Comparison of ENCODE assay signal across 1 fruit fly cellular context in the genomic region with DNA sequence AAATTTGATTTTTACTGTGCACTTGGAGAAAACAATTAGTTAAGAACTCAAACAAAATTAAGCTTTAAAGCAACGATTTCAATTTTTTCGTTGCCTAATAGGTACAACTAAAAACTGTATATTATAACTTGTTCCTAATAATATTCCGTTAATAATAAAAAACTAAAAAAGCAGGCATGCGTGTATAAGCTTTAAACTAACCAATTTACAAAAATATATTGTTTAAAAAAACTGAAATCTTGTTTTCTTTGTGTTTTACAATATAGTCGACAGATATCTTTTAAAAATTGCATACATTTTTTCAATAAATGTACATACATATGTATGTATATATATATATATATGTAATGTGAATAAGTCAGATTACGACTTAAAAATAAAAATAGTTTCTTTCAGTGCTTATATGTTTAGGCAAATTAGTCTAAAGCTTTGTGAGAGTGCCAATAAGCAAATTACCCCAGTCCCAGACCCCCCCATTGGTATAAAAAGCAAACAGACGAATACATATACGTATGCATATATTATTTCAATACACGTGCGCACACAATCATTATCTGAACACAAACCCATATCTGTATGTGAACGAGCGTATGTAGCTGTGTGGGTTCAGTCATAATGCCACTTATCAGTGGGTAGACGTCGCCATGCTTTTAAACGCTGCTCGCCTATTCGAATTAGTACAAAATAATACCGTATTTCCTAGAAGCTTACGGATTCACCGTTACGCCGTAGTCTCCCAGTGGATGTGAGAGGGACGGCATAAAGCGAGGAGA.
TF ChIP-seq lines count a peak whose summit lies in the region.

No protein-coding gene starts in this region.

TF ChIP-seq in whole organism, embryonic, 481 proteins besides CTCF, POLR2A, EP300 and RAD21 (continued from another document and continues in another):
- TF ChIP-seq ash1 (GFP tag; optimal IDR thresholded peaks at IDR 0.05; lab: Kevin White, UChicago) (no peak), CG13775 (GFP tag; optimal IDR thresholded peaks at IDR 0.05; lab: Kevin White, UChicago) (peak; percentile 82), Blimp-1 (GFP tag; optimal IDR thresholded peaks at IDR 0.05; lab: Kevin White, UChicago) (no peak), toy (GFP tag; IDR thresholded peaks at IDR 0.05; lab: Robert Waterston, UW) (no peak), CG1233 (GFP tag; optimal IDR thresholded peaks at IDR 0.05; lab: Kevin White, UChicago) (peak; percentile 78), CG2889 (GFP tag; IDR thresholded peaks at IDR 0.05; lab: Robert Waterston, UW) (no peak), chinmo (GFP tag; IDR thresholded peaks at IDR 0.05; lab: Robert Waterston, UW; ENCODE audit: partially characterized antibody) (peak; percentile 96), gem (tag; optimal IDR thresholded peaks at IDR 0.05; lab: Kevin White, UChicago) (peak; percentile 94), luna (GFP tag; optimal IDR thresholded peaks at IDR 0.05; lab: Kevin White, UChicago) (no peak), CG31441 (GFP tag; IDR thresholded peaks at IDR 0.05; lab: Robert Waterston, UW) (peak; percentile 92), H15 (GFP tag; IDR thresholded peaks at IDR 0.05; lab: Robert Waterston, UW) (peak; percentile 38; the same call in 1 of the 3 replicates), abd-A (tag; optimal IDR thresholded peaks at IDR 0.05; lab: Kevin White, UChicago) (peak; percentile 98), CG4707 (GFP tag; optimal IDR thresholded peaks at IDR 0.05; lab: Kevin White, UChicago) (no peak), CG17802 (tag; optimal IDR thresholded peaks at IDR 0.05; lab: Kevin White, UChicago) (no peak), tin (GFP tag; optimal IDR thresholded peaks at IDR 0.05; lab: Kevin White, UChicago) (peak; percentile 37), hkb (optimal IDR thresholded peaks at IDR 0.05; lab: Kevin White, UChicago) (no peak), hkb (GFP tag; IDR thresholded peaks at IDR 0.05; lab: Robert Waterston, UW) (no peak), CG8478 (optimal IDR thresholded peaks at IDR 0.05; lab: Kevin White, UChicago) (no peak), vnd (GFP tag; IDR thresholded peaks at IDR 0.05; lab: Robert Waterston, UW; ENCODE audit: partially characterized antibody) (no peak), CG10267 (tag; optimal IDR thresholded peaks at IDR 0.05; lab: Kevin White, UChicago) (peak; percentile 75), Dek (tag; optimal IDR thresholded peaks at IDR 0.05; lab: Kevin White, UChicago) (peak; percentile 70), Mad (GFP tag; optimal IDR thresholded peaks at IDR 0.05; lab: Kevin White, UChicago) (no peak), CG11696 (GFP tag; IDR thresholded peaks at IDR 0.05; lab: Robert Waterston, UW) (0 out of 2 replicates have a peak, but pooled peaks have one; percentile 12), scrt (GFP tag; optimal IDR thresholded peaks at IDR 0.05; lab: Kevin White, UChicago) (peak; percentile 34), Atf3 (GFP tag; optimal IDR thresholded peaks at IDR 0.05; lab: Kevin White, UChicago) (no peak), HmgZ (tag; optimal IDR thresholded peaks at IDR 0.05; lab: Kevin White, UChicago) (peak; percentile 64), crc (GFP tag; optimal IDR thresholded peaks at IDR 0.05; lab: Kevin White, UChicago) (no peak), CG7556 (GFP tag; optimal IDR thresholded peaks at IDR 0.05; lab: Kevin White, UChicago) (peak; percentile 87), jing (GFP tag; optimal IDR thresholded peaks at IDR 0.05; lab: Kevin White, UChicago) (peak; percentile 2), ssp (GFP tag; IDR thresholded peaks at IDR 0.05; lab: Robert Waterston, UW) (peak; percentile 48; the same call in 1 of the 2 replicates), slou (GFP tag; optimal IDR thresholded peaks at IDR 0.05; lab: Kevin White, UChicago) (peak; percentile 26), CG18262 (tag; optimal IDR thresholded peaks at IDR 0.05; lab: Kevin White, UChicago) (peak; percentile 95), CG3995 (GFP tag; optimal IDR thresholded peaks at IDR 0.05; lab: Kevin White, UChicago) (no peak), CG33557 (GFP tag; optimal IDR thresholded peaks at IDR 0.05; lab: Kevin White, UChicago) (peak; percentile 34), Bgb (GFP tag; IDR thresholded peaks at IDR 0.05; lab: Robert Waterston, UW; ENCODE audit: partially characterized antibody) (peak; percentile 38; the same call in 1 of the 2 replicates), MTF-1 (GFP tag; optimal IDR thresholded peaks at IDR 0.05; lab: Kevin White, UChicago; ENCODE audit: borderline replicate concordance) (peak; percentile 18), cato (GFP tag; optimal IDR thresholded peaks at IDR 0.05; lab: Kevin White, UChicago; ENCODE audit: borderline replicate concordance) (no peak), CG13296 (GFP tag; optimal IDR thresholded peaks at IDR 0.05; lab: Kevin White, UChicago) (peak; percentile 45), Med (GFP tag; lab: Kevin White, UChicago) (peak; percentile 86), BtbVII (GFP tag; optimal IDR thresholded peaks at IDR 0.05; lab: Kevin White, UChicago) (peak; percentile 47), CG4282 (GFP tag; optimal IDR thresholded peaks at IDR 0.05; lab: Kevin White, UChicago) (no peak), gce (GFP tag; IDR thresholded peaks at IDR 0.05; lab: Robert Waterston, UW) (no peak), CG9437 (GFP tag; optimal IDR thresholded peaks at IDR 0.05; lab: Kevin White, UChicago) (peak; percentile 88), CG11560 (tag; IDR thresholded peaks at IDR 0.05; lab: Robert Waterston, UW) (0 out of 3 replicates have a peak, but pooled peaks have one; percentile 50), ro (GFP tag; IDR thresholded peaks at IDR 0.05; lab: Robert Waterston, UW) (peak; percentile 41; the same call in 1 of the 2 replicates), vvl (GFP tag; IDR thresholded peaks at IDR 0.05; lab: Robert Waterston, UW) (peak; percentile 87), ara (GFP tag; IDR thresholded peaks at IDR 0.05; lab: Robert Waterston, UW) (no peak; the same call in 1 of the 2 replicates), CG43689 (GFP tag; IDR thresholded peaks at IDR 0.05; lab: Robert Waterston, UW) (no peak), crp (GFP tag; optimal IDR thresholded peaks at IDR 0.05; lab: Kevin White, UChicago) (no peak), CG3838 (GFP tag; optimal IDR thresholded peaks at IDR 0.05; lab: Kevin White, UChicago) (no peak), HHEX (GFP tag; optimal IDR thresholded peaks at IDR 0.05; lab: Kevin White, UChicago) (no peak), HLH4C (GFP tag; IDR thresholded peaks at IDR 0.05; lab: Robert Waterston, UW; ENCODE audit: partially characterized antibody) (no peak), grau (tag; optimal IDR thresholded peaks at IDR 0.05; lab: Kevin White, UChicago) (peak; percentile 84), CG2678 (tag; optimal IDR thresholded peaks at IDR 0.05; lab: Kevin White, UChicago) (peak; percentile 93), CG7839 (tag; optimal IDR thresholded peaks at IDR 0.05; lab: Kevin White, UChicago) (peak; percentile 90), knrl (GFP tag; IDR thresholded peaks at IDR 0.05; lab: Robert Waterston, UW; ENCODE audit: partially characterized antibody) (no peak), ind (GFP tag; optimal IDR thresholded peaks at IDR 0.05; lab: Kevin White, UChicago) (peak; percentile 59), sisA (GFP tag; IDR thresholded peaks at IDR 0.05; lab: Robert Waterston, UW) (peak; percentile 50), CG31388 (GFP tag; optimal IDR thresholded peaks at IDR 0.05; lab: Kevin White, UChicago) (no peak), hb (GFP tag; IDR thresholded peaks at IDR 0.05; lab: Robert Waterston, UW; ENCODE audit: partially characterized antibody) (no peak), unc-4 (GFP tag; IDR thresholded peaks at IDR 0.05; lab: Robert Waterston, UW; ENCODE audit: partially characterized antibody) (peak; percentile 22; the same call in 1 of the 2 replicates), CG10431 (GFP tag; optimal IDR thresholded peaks at IDR 0.05; lab: Kevin White, UChicago) (peak; percentile 35), bcd (GFP tag; optimal IDR thresholded peaks at IDR 0.05; lab: Kevin White, UChicago) (peak; percentile 74), Hsf (GFP tag; optimal IDR thresholded peaks at IDR 0.05; lab: Kevin White, UChicago) (peak; percentile 8), CG17912 (GFP tag; optimal IDR thresholded peaks at IDR 0.05; lab: Kevin White, UChicago) (peak; percentile 39), Usf (GFP tag; optimal IDR thresholded peaks at IDR 0.05; lab: Kevin White, UChicago) (peak; percentile 64), hth (optimal IDR thresholded peaks at IDR 0.05; lab: Kevin White, UChicago) (no peak), CG12942 (GFP tag; optimal IDR thresholded peaks at IDR 0.05; lab: Kevin White, UChicago) (peak; percentile 34), Tbp (GFP tag; optimal IDR thresholded peaks at IDR 0.05; lab: Kevin White, UChicago) (no peak), Sry-δ (GFP tag; optimal IDR thresholded peaks at IDR 0.05; lab: Kevin White, UChicago) (no peak), Sry-β (GFP tag; optimal IDR thresholded peaks at IDR 0.05; lab: Kevin White, UChicago) (peak; percentile 2), CG1024 (GFP tag; IDR thresholded peaks at IDR 0.05; lab: Robert Waterston, UW) (no peak), Hr3 (GFP tag; optimal IDR thresholded peaks at IDR 0.05; lab: Kevin White, UChicago) (peak; percentile 77), CG2712 (tag; optimal IDR thresholded peaks at IDR 0.05; lab: Kevin White, UChicago) (peak; percentile 90), CG9817 (tag; optimal IDR thresholded peaks at IDR 0.05; lab: Kevin White, UChicago) (peak; percentile 54), HLHmδ (GFP tag; optimal IDR thresholded peaks at IDR 0.05; lab: Kevin White, UChicago) (peak; percentile 50), eve (GFP tag; optimal IDR thresholded peaks at IDR 0.05; lab: Kevin White, UChicago) (peak in 1 of 2 experiments; percentile 81), CG3281 (GFP tag; optimal IDR thresholded peaks at IDR 0.05; lab: Kevin White, UChicago) (peak; percentile 72), al (GFP tag; IDR thresholded peaks at IDR 0.05; lab: Robert Waterston, UW) (peak; percentile 67), CG8089 (GFP tag; optimal IDR thresholded peaks at IDR 0.05; lab: Kevin White, UChicago) (no peak), tup (GFP tag; optimal IDR thresholded peaks at IDR 0.05; lab: Kevin White, UChicago) (no peak), NC2α (GFP tag; optimal IDR thresholded peaks at IDR 0.05; lab: Kevin White, UChicago) (no peak), z (GFP tag; IDR thresholded peaks at IDR 0.05; lab: Robert Waterston, UW) (peak; percentile 74), twi (tag; optimal IDR thresholded peaks at IDR 0.05; lab: Kevin White, UChicago) (peak; percentile 75), pros (GFP tag; optimal IDR thresholded peaks at IDR 0.05; lab: Kevin White, UChicago) (peak; percentile 31), gt (GFP tag; IDR thresholded peaks at IDR 0.05; lab: Robert Waterston, UW) (no peak), usp (GFP tag; optimal IDR thresholded peaks at IDR 0.05; lab: Kevin White, UChicago) (no peak), Sox100B (GFP tag; optimal IDR thresholded peaks at IDR 0.05; lab: Kevin White, UChicago) (peak; percentile 94), Stat92E (GFP tag; optimal IDR thresholded peaks at IDR 0.05; lab: Kevin White, UChicago) (no peak), Poxn (GFP tag; IDR thresholded peaks at IDR 0.05; lab: Robert Waterston, UW) (no peak), Hr78 (GFP tag; optimal IDR thresholded peaks at IDR 0.05; lab: Kevin White, UChicago) (peak in 1 of 2 experiments; percentile 19), BEAF-32 (GFP tag; optimal IDR thresholded peaks at IDR 0.05; lab: Kevin White, UChicago) (no peak), CG11085 (GFP tag; IDR thresholded peaks at IDR 0.05; lab: Robert Waterston, UW) (no peak), salm (tag; optimal IDR thresholded peaks at IDR 0.05; lab: Kevin White, UChicago) (no peak), peb (GFP tag; IDR thresholded peaks at IDR 0.05; lab: Robert Waterston, UW) (no peak), kni (GFP tag; optimal IDR thresholded peaks at IDR 0.05; lab: Kevin White, UChicago) (peak; percentile 96), yki (optimal IDR thresholded peaks at IDR 0.05; lab: Kevin White, UChicago) (no peak), cad (GFP tag; optimal IDR thresholded peaks at IDR 0.05; lab: Kevin White, UChicago) (no peak), CG11456 (GFP tag; IDR thresholded peaks at IDR 0.05; lab: Robert Waterston, UW) (peak; percentile 41; the same call in 1 of the 3 replicates), MBD-R2 (GFP tag; IDR thresholded peaks at IDR 0.05; lab: Robert Waterston, UW) (no peak), CG4424 (GFP tag; optimal IDR thresholded peaks at IDR 0.05; lab: Kevin White, UChicago) (peak; percentile 79), CG16863 (GFP tag; optimal IDR thresholded peaks at IDR 0.05; lab: Kevin White, UChicago) (no peak), wdn (GFP tag; IDR thresholded peaks at IDR 0.05; lab: Robert Waterston, UW) (no peak), D19A (tag; optimal IDR thresholded peaks at IDR 0.05; lab: Kevin White, UChicago) (peak; percentile 79), br (optimal IDR thresholded peaks at IDR 0.05; lab: Kevin White, UChicago) (no peak), Pdp1 (GFP tag; optimal IDR thresholded peaks at IDR 0.05; lab: Kevin White, UChicago) (peak; percentile 18 to 91), CG17328 (GFP tag; IDR thresholded peaks at IDR 0.05; lab: Robert Waterston, UW) (peak; percentile 46; the same call in 1 of the 2 replicates), CG15479 (GFP tag; optimal IDR thresholded peaks at IDR 0.05; lab: Kevin White, UChicago) (no peak), CG34376 (GFP tag; optimal IDR thresholded peaks at IDR 0.05; lab: Kevin White, UChicago) (peak; percentile 94), sens-2 (GFP tag; IDR thresholded peaks at IDR 0.05; lab: Robert Waterston, UW) (no peak), az2 (GFP tag; optimal IDR thresholded peaks at IDR 0.05; lab: Kevin White, UChicago) (peak; percentile 63), tx (GFP tag; optimal IDR thresholded peaks at IDR 0.05; lab: Kevin White, UChicago) (no peak), Neu2 (GFP tag; optimal IDR thresholded peaks at IDR 0.05; lab: Kevin White, UChicago; ENCODE audit: borderline replicate concordance) (no peak), Awh (GFP tag; IDR thresholded peaks at IDR 0.05; lab: Robert Waterston, UW) (no peak), chm (GFP tag; IDR thresholded peaks at IDR 0.05; lab: Robert Waterston, UW) (peak; percentile 39; the same call in 1 of the 2 replicates), ken (GFP tag; IDR thresholded peaks at IDR 0.05; lab: Robert Waterston, UW) (no peak), ems (GFP tag; optimal IDR thresholded peaks at IDR 0.05; lab: Kevin White, UChicago) (no peak), Nf-YC (tag; optimal IDR thresholded peaks at IDR 0.05; lab: Kevin White, UChicago) (peak; percentile 69), nmo (GFP tag; optimal IDR thresholded peaks at IDR 0.05; lab: Kevin White, UChicago) (peak; percentile 95), stc (GFP tag; IDR thresholded peaks at IDR 0.05; lab: Robert Waterston, UW) (no peak; the same call in 1 of the 2 replicates), CG12236 (GFP tag; optimal IDR thresholded peaks at IDR 0.05; lab: Kevin White, UChicago) (no peak), CG9932 (GFP tag; IDR thresholded peaks at IDR 0.05; lab: Robert Waterston, UW) (peak; percentile 5; the same call in 1 of the 2 replicates)
